Fruit fly (Drosophila melanogaster) whole organism, wandering third instar larva: Measurements from ENCODE around the gene CG34328.

Experiments used
- Abd-B ChIP-seq: fragments of >200 bp; optimal IDR thresholded peaks from 2 replicates; lab custom pipeline; 2017; ENCODE audit warnings: missing biosample characterization, missing genetic modification characterization
- CG32264 ChIP-seq: fragments of 200-800 bp; sonication (Bioruptor generic); optimal IDR thresholded peaks from 2 replicates; lab custom pipeline; 2016; ENCODE audit warnings: missing biosample characterization, missing genetic modification characterization
- CG9705 ChIP-seq: fragments of 200-800 bp; sonication (Bioruptor generic); optimal IDR thresholded peaks from 2 replicates; lab custom pipeline; 2018; ENCODE audit warnings: missing biosample characterization, mild to moderate bottlenecking, missing genetic modification characterization
- CrebA ChIP-seq: fragments of 200-800 bp; sonication (Bioruptor generic); optimal IDR thresholded peaks from 2 replicates; lab custom pipeline; 2016; ENCODE audit warnings: missing biosample characterization, mild to moderate bottlenecking, missing genetic modification characterization, borderline replicate concordance
- Dfd ChIP-seq: fragments of >200 bp; optimal IDR thresholded peaks from 2 replicates; lab custom pipeline; 2017; ENCODE audit warnings: missing biosample characterization, missing genetic modification characterization
- Dif ChIP-seq: fragments of 200-275, 200-300 bp; sonication (Bioruptor generic); optimal IDR thresholded peaks from 2 replicates; lab custom pipeline; 2018; ENCODE audit warnings: missing biosample characterization, missing genetic modification characterization; ENCODE audit not compliant: partially characterized antibody
- GATAd ChIP-seq: sonication (Bioruptor generic); optimal IDR thresholded peaks from 2 replicates; lab custom pipeline; 2016; ENCODE audit warnings: missing biosample characterization, missing genetic modification characterization
- HLH106 ChIP-seq: fragments of 200-800 bp; optimal IDR thresholded peaks from 3 replicates; lab custom pipeline; 2019; ENCODE audit warnings: missing biosample characterization, mild to moderate bottlenecking, missing genetic modification characterization, moderate library complexity
- Hnf4 ChIP-seq: fragments of 200-800 bp; sonication (Bioruptor generic); optimal IDR thresholded peaks from 2 replicates; lab custom pipeline; 2016; ENCODE audit warnings: missing biosample characterization, mild to moderate bottlenecking, missing genetic modification characterization
- Hr78 ChIP-seq: fragments of >200 bp; optimal IDR thresholded peaks from 2 replicates; lab custom pipeline; 2017; ENCODE audit warnings: missing biosample characterization, missing genetic modification characterization
- Hr83 ChIP-seq: fragments of 200-300 bp; sonication (Bioruptor generic); optimal IDR thresholded peaks from 2 replicates; lab custom pipeline; 2016; ENCODE audit warnings: missing biosample characterization, mild to moderate bottlenecking, missing genetic modification characterization, moderate library complexity; ENCODE audit not compliant: poor library complexity, severe bottlenecking
- Jra ChIP-seq: sonication (Bioruptor generic); optimal IDR thresholded peaks from 2 replicates; lab custom pipeline; 2016; ENCODE audit warnings: missing biosample characterization, missing genetic modification characterization
- Mio ChIP-seq: sonication (Bioruptor generic); optimal IDR thresholded peaks from 2 replicates; lab custom pipeline; 2016; ENCODE audit warnings: missing biosample characterization, missing genetic modification characterization
- Myc ChIP-seq: fragments of >200 bp; optimal IDR thresholded peaks from 2 replicates; lab custom pipeline; 2017
- N ChIP-seq: fragments of >200 bp; optimal IDR thresholded peaks from 2 replicates; lab custom pipeline; 2018; ENCODE audit warnings: missing biosample characterization, missing external identifiers, missing genetic modification characterization
- OdsH ChIP-seq: fragments of 200-800 bp; sonication (Bioruptor generic); optimal IDR thresholded peaks from 2 replicates; lab custom pipeline; 2016; ENCODE audit warnings: missing biosample characterization, mild to moderate bottlenecking, missing genetic modification characterization
- Rel ChIP-seq, 2 experiments: fragments of 200-800 bp; sonication (Bioruptor generic) in 1 of 2; optimal IDR thresholded peaks; 2 replicates in 1 of 2; 3 replicates in 1 of 2; lab custom pipeline; 2016 to 2019; ENCODE audit warnings: mild to moderate bottlenecking in 2 of 2, missing biosample characterization in 2 of 2, missing genetic modification characterization in 2 of 2, moderate library complexity in 1 of 2
- Sp1 ChIP-seq: fragments of 200-800 bp; sonication (Bioruptor generic); optimal IDR thresholded peaks from 3 replicates; lab custom pipeline; 2019; ENCODE audit warnings: missing biosample characterization, mild to moderate bottlenecking, missing genetic modification characterization, moderate library complexity
- Vsx2 ChIP-seq: fragments of 200-300, 225-300 bp; sonication (Bioruptor generic); optimal IDR thresholded peaks from 2 replicates; lab custom pipeline; 2018; ENCODE audit warnings: missing biosample characterization, missing genetic modification characterization; ENCODE audit not compliant: partially characterized antibody
- br ChIP-seq: fragments of 200-800 bp; sonication (Bioruptor generic); optimal IDR thresholded peaks from 2 replicates; lab custom pipeline; 2016; ENCODE audit warnings: missing biosample characterization, missing genetic modification characterization
- brk ChIP-seq: fragments of 200-800 bp; sonication (Bioruptor generic); optimal IDR thresholded peaks from 2 replicates; lab custom pipeline; 2016; ENCODE audit warnings: missing biosample characterization, mild to moderate bottlenecking, missing genetic modification characterization
- dl ChIP-seq, 2 experiments: fragments of 175-275, 200-275 bp in 1 of 2; fragments of 200-275 bp in 1 of 2; sonication (Bioruptor generic); optimal IDR thresholded peaks; lab custom pipeline; 2018; ENCODE audit warnings: mild to moderate bottlenecking in 2 of 2, missing biosample characterization in 2 of 2, missing genetic modification characterization in 2 of 2, moderate library complexity in 2 of 2; ENCODE audit not compliant: partially characterized antibody in 2 of 2, insufficient read depth in 1 of 2
- dmrt93B ChIP-seq: fragments of 200-800 bp; sonication (Bioruptor generic); optimal IDR thresholded peaks from 2 replicates; lab custom pipeline; 2018; ENCODE audit warnings: missing biosample characterization, mild to moderate bottlenecking, missing genetic modification characterization
- dsf ChIP-seq: sonication (Bioruptor generic); optimal IDR thresholded peaks from 2 replicates; lab custom pipeline; 2016; ENCODE audit warnings: missing biosample characterization, missing genetic modification characterization, borderline replicate concordance
- ey ChIP-seq: fragments of 200-800 bp; sonication (Bioruptor generic); optimal IDR thresholded peaks from 2 replicates; lab custom pipeline; 2016; ENCODE audit warnings: missing biosample characterization, missing genetic modification characterization
- foxo ChIP-seq, 2 experiments: fragments of 200-800 bp; sonication (Bioruptor generic); optimal IDR thresholded peaks; 2 replicates in 1 of 2; 3 replicates in 1 of 2; lab custom pipeline; 2016 to 2017; ENCODE audit warnings: missing biosample characterization in 2 of 2, missing genetic modification characterization in 2 of 2
- fru ChIP-seq: fragments of 200-800 bp; sonication (Bioruptor generic); optimal IDR thresholded peaks from 3 replicates; lab custom pipeline; 2016; ENCODE audit warnings: missing biosample characterization, mild to moderate bottlenecking, missing genetic modification characterization
- h ChIP-seq: fragments of 200-800 bp; sonication (Bioruptor generic); optimal IDR thresholded peaks from 3 replicates; lab custom pipeline; 2016; ENCODE audit warnings: missing biosample characterization, mild to moderate bottlenecking, missing genetic modification characterization
- jim ChIP-seq: fragments of 175-275, 200-325 bp; sonication (Bioruptor generic); optimal IDR thresholded peaks from 2 replicates; lab custom pipeline; 2016; ENCODE audit warnings: missing biosample characterization, mild to moderate bottlenecking, missing genetic modification characterization
- lola ChIP-seq: fragments of >200 bp; optimal IDR thresholded peaks from 2 replicates; lab custom pipeline; 2017; ENCODE audit warnings: missing biosample characterization, missing genetic modification characterization
- pan ChIP-seq: fragments of >200 bp; optimal IDR thresholded peaks from 2 replicates; lab custom pipeline; 2017
- psq ChIP-seq: fragments of 200-800 bp; sonication (Bioruptor generic); optimal IDR thresholded peaks from 3 replicates; lab custom pipeline; 2017; ENCODE audit warnings: missing biosample characterization, mild to moderate bottlenecking, missing genetic modification characterization, moderate library complexity
- rgr ChIP-seq: fragments of 200-800 bp; sonication (Bioruptor generic); optimal IDR thresholded peaks from 3 replicates; lab custom pipeline; 2016; ENCODE audit warnings: missing biosample characterization, mild to moderate bottlenecking, missing genetic modification characterization
- sage ChIP-seq: fragments of 200-800 bp; sonication (Bioruptor generic); optimal IDR thresholded peaks from 2 replicates; lab custom pipeline; 2016; ENCODE audit warnings: missing biosample characterization, mild to moderate bottlenecking, missing genetic modification characterization
- sv ChIP-seq: fragments of 200-800 bp; sonication (Bioruptor generic); optimal IDR thresholded peaks from 3 replicates; lab custom pipeline; 2016; ENCODE audit warnings: missing biosample characterization, missing genetic modification characterization
- tai ChIP-seq: sonication (Bioruptor generic); optimal IDR thresholded peaks from 2 replicates; lab custom pipeline; 2016; ENCODE audit warnings: missing biosample characterization, missing genetic modification characterization
- usp ChIP-seq: fragments of >200 bp; optimal IDR thresholded peaks from 2 replicates; lab custom pipeline; 2017; ENCODE audit warnings: missing biosample characterization, missing genetic modification characterization
- woc ChIP-seq: sonication (Bioruptor generic); optimal IDR thresholded peaks from 2 replicates; lab custom pipeline; 2016; ENCODE audit warnings: missing biosample characterization, mild to moderate bottlenecking, missing genetic modification characterization

Gene CG34328

dm6 chrX:18369767-18370166 lies 30.1 kb downstream of the CG34328 start:
- TF ChIP-seq usp (GFP tag; lab: Kevin White, UChicago): no peak
- TF ChIP-seq br (GFP tag; lab: Kevin White, UChicago): no peak
- TF ChIP-seq GATAd (GFP tag; lab: Kevin White, UChicago): no peak
- no peak for TF ChIP-seq rgr (GFP tag; lab: Kevin White, UChicago)
- no peak for TF ChIP-seq Dfd
- TF ChIP-seq CG9705 (GFP tag; lab: Kevin White, UChicago): no peak
- no peak for TF ChIP-seq CG32264 (GFP tag; lab: Kevin White, UChicago)
- TF ChIP-seq, all 38 proteins: peak for 0

dm6 chrX:18368644-18368998 lies 31.2 kb downstream of the CG34328 start:
- TF ChIP-seq jim (no peak), Rel (GFP tag; optimal IDR thresholded peaks at IDR 0.05; lab: Kevin White, UChicago) (no peak), Rel (tag; optimal IDR thresholded peaks at IDR 0.05; lab: Kevin White, UChicago) (peak; percentile 18)

- TF ChIP-seq psq (GFP tag; lab: Kevin White, UChicago): peak; percentile 66
- TF ChIP-seq sv (GFP tag; lab: Kevin White, UChicago): peak; percentile 25
- peak; percentile 28 for TF ChIP-seq CG32264 (GFP tag; lab: Kevin White, UChicago)
- TF ChIP-seq dmrt93B: no peak
- peak in 1 of 2 experiments; percentile 76 for TF ChIP-seq foxo (GFP tag; optimal IDR thresholded peaks at IDR 0.05; lab: Kevin White, UChicago)
- no peak for TF ChIP-seq dl (GFP tag; optimal IDR thresholded peaks at IDR 0.05; lab: Kevin White, UChicago; ENCODE audit: insufficient read depth in 1 of 2, partially characterized antibody in 2 of 2)
- TF ChIP-seq br (GFP tag; lab: Kevin White, UChicago): peak; percentile 82
- TF ChIP-seq Jra (GFP tag; lab: Kevin White, UChicago): no peak
- peak; percentile 21 for TF ChIP-seq Rel (GFP tag; optimal IDR thresholded peaks at IDR 0.05; lab: Kevin White, UChicago)
- peak; percentile 96 for TF ChIP-seq Rel (tag; optimal IDR thresholded peaks at IDR 0.05; lab: Kevin White, UChicago)
- TF ChIP-seq Dfd: no peak
- TF ChIP-seq Myc (lab: Kevin White, UChicago): no peak
- TF ChIP-seq Dif (GFP tag; lab: Kevin White, UChicago): no peak
- TF ChIP-seq Hnf4 (GFP tag; lab: Kevin White, UChicago): peak; percentile 73
- peak; percentile 84 for TF ChIP-seq ey (GFP tag; lab: Kevin White, UChicago)
- no peak for TF ChIP-seq dsf (GFP tag; lab: Kevin White, UChicago)
- TF ChIP-seq h (GFP tag; lab: Kevin White, UChicago): peak; percentile 88
- no peak for TF ChIP-seq pan
- peak; percentile 44 for TF ChIP-seq brk (GFP tag; lab: Kevin White, UChicago)
- TF ChIP-seq lola: no peak
- TF ChIP-seq N: no peak
- TF ChIP-seq GATAd (GFP tag; lab: Kevin White, UChicago): no peak
- peak; percentile 5 for TF ChIP-seq Mio (GFP tag; lab: Kevin White, UChicago)
- TF ChIP-seq CrebA (GFP tag; lab: Kevin White, UChicago): peak; percentile 16
- peak; percentile 72 for TF ChIP-seq fru (GFP tag; lab: Kevin White, UChicago)
- TF ChIP-seq HLH106 (tag; lab: Kevin White, UChicago): peak; percentile 57
- no peak for TF ChIP-seq tai (GFP tag; lab: Kevin White, UChicago)
- no peak for TF ChIP-seq Abd-B
- peak; percentile 81 for TF ChIP-seq rgr (GFP tag; lab: Kevin White, UChicago)
- no peak for TF ChIP-seq Vsx2
- peak; percentile 44 for TF ChIP-seq woc (GFP tag; lab: Kevin White, UChicago)
- peak; percentile 62 for TF ChIP-seq Sp1 (GFP tag; lab: Kevin White, UChicago)
- TF ChIP-seq Hr83 (GFP tag; lab: Kevin White, UChicago): no peak
- no peak for TF ChIP-seq sage (GFP tag; lab: Kevin White, UChicago)
- no peak for TF ChIP-seq usp (GFP tag; lab: Kevin White, UChicago)
- no peak for TF ChIP-seq Hr78 (GFP tag; lab: Kevin White, UChicago)
- peak; percentile 78 for TF ChIP-seq OdsH
Measured at dm6 chrX:18367806-18368643, 31.8 kb downstream of the CG34328 start.
